Worm (Caenorhabditis elegans) whole organism, L1 larva: ENCODE results near the gene gta-1.
A peak's percentile ranks its signal among the peaks of the same experiment; 100 is the strongest.

Experiments
- C04F5.9 ChIP-seq: sonication (generic microtip); optimal IDR thresholded peaks from 2 replicates; lab custom pipeline; 2016; ENCODE audit warnings: missing genetic modification characterization, missing compliant biosample characterization
- C16A3.4 ChIP-seq: fragments of 150-350 bp; optimal IDR thresholded peaks from 2 replicates; lab custom pipeline; 2014; ENCODE audit warnings: missing biosample characterization, missing genetic modification characterization
- C34B4.2 ChIP-seq: sonication (generic microtip); optimal IDR thresholded peaks from 2 replicates; lab custom pipeline; 2017; ENCODE audit warnings: mild to moderate bottlenecking, missing genetic modification characterization, missing compliant biosample characterization
- alr-1 ChIP-seq: fragments of 200-800 bp; sonication (Bioruptor generic); optimal IDR thresholded peaks from 2 replicates; lab custom pipeline; 2018; ENCODE audit warnings: borderline replicate concordance, mild to moderate bottlenecking, missing genetic modification characterization, missing compliant biosample characterization
- ama-1 ChIP-seq: fragments of 150-350 bp; optimal IDR thresholded peaks from 2 replicates; lab custom pipeline; 2014
- blmp-1 ChIP-seq: fragments of 150-350 bp; optimal IDR thresholded peaks from 2 replicates; lab custom pipeline; 2014; ENCODE audit warnings: missing biosample characterization, missing genetic modification characterization
- ceh-63 ChIP-seq: fragments of 200-800 bp; sonication (Bioruptor generic); optimal IDR thresholded peaks from 2 replicates; lab custom pipeline; 2018; ENCODE audit warnings: mild to moderate bottlenecking, missing genetic modification characterization, missing compliant biosample characterization
- ceh-8 ChIP-seq: fragments of 200-800 bp; sonication (Bioruptor generic); optimal IDR thresholded peaks from 2 replicates; lab custom pipeline; 2018; ENCODE audit warnings: mild to moderate bottlenecking, missing genetic modification characterization, moderate library complexity, missing compliant biosample characterization
- ceh-88 ChIP-seq: fragments of 200-800 bp; sonication (Bioruptor generic); IDR thresholded peaks from 2 replicates; pipeline ENCODE4 v1.3.6; 2022; ENCODE audit warnings: missing genetic modification characterization, missing compliant biosample characterization
- dpl-1 ChIP-seq, 3 experiments: fragments of 150-350 bp in 2 of 3; sonication (generic microtip) in 1 of 3; optimal IDR thresholded peaks; 2 replicates each; lab custom pipeline; 2014 to 2017; ENCODE audit warnings: missing biosample characterization in 3 of 3, missing genetic modification characterization in 3 of 3, missing genetic modification reagents in 3 of 3
- efl-1 ChIP-seq, 4 experiments: fragments of 150-350 bp; optimal IDR thresholded peaks in 3 of 4; peaks in 1 of 4; 1 replicate in 1 of 4; 2 replicates in 3 of 4; lab custom pipeline; 2014; ENCODE audit warnings: missing biosample characterization in 2 of 4, missing genetic modification characterization in 2 of 4, missing genetic modification reagents in 2 of 4
- efl-3 ChIP-seq: fragments of 200-800 bp; sonication (Bioruptor generic); optimal IDR thresholded peaks from 2 replicates; lab custom pipeline; 2018; ENCODE audit warnings: mild to moderate bottlenecking, missing genetic modification characterization, missing compliant biosample characterization
- egl-13 ChIP-seq: sonication (generic microtip); optimal IDR thresholded peaks from 2 replicates; lab custom pipeline; 2016; ENCODE audit warnings: missing genotype, missing genetic modification reagents, missing genetic modification characterization, missing compliant biosample characterization
- elt-2 ChIP-seq: sonication (generic microtip); optimal IDR thresholded peaks from 2 replicates; lab custom pipeline; 2016; ENCODE audit warnings: missing genetic modification characterization, mild to moderate bottlenecking, inconsistent platforms, missing compliant biosample characterization, missing genetic modification reagents
- elt-3 ChIP-seq, 6 experiments: fragments of 150-350 bp in 1 of 6; sonication (generic microtip); optimal IDR thresholded peaks; 2 replicates each; lab custom pipeline; 2017 to 2018; ENCODE audit warnings: missing biosample characterization in 6 of 6, missing genetic modification characterization in 6 of 6, inconsistent platforms in 1 of 6
- fkh-10 ChIP-seq: sonication (generic microtip); optimal IDR thresholded peaks from 2 replicates; lab custom pipeline; 2017; ENCODE audit warnings: missing biosample characterization, missing genetic modification reagents, missing genetic modification characterization
- fkh-8 ChIP-seq: sonication (generic microtip); optimal IDR thresholded peaks from 2 replicates; lab custom pipeline; 2016; ENCODE audit warnings: mild to moderate bottlenecking, missing genetic modification characterization, missing compliant biosample characterization
- hlh-4 ChIP-seq: sonication (generic microtip); optimal IDR thresholded peaks from 2 replicates; lab custom pipeline; 2016; ENCODE audit warnings: mild to moderate bottlenecking, missing genetic modification characterization, missing compliant biosample characterization
- hpl-2 ChIP-seq: fragments of 150-350 bp; optimal IDR thresholded peaks from 2 replicates; lab custom pipeline; 2014; ENCODE audit warnings: missing biosample characterization, missing genetic modification reagents, missing genetic modification characterization
- isw-1 ChIP-seq: fragments of 200-800 bp; sonication (Bioruptor generic); IDR thresholded peaks from 2 replicates; pipeline ENCODE4 v1.3.6; 2022; ENCODE audit warnings: missing genetic modification characterization, missing compliant biosample characterization
- lin-39 ChIP-seq: fragments of 150-350 bp; optimal IDR thresholded peaks from 2 replicates; lab custom pipeline; 2014; ENCODE audit warnings: missing biosample characterization, missing genetic modification reagents, missing genetic modification characterization
- lsy-2 ChIP-seq, 2 experiments: fragments of 150-350 bp; optimal IDR thresholded peaks; 2 replicates each; lab custom pipeline; 2014; ENCODE audit warnings: missing biosample characterization in 2 of 2, missing genetic modification characterization in 2 of 2
- mdl-1 ChIP-seq, 2 experiments: fragments of 150-350 bp; optimal IDR thresholded peaks; 2 replicates each; lab custom pipeline; 2014 to 2017; ENCODE audit warnings: missing biosample characterization in 2 of 2, missing genetic modification characterization in 2 of 2, inconsistent platforms in 1 of 2
- mef-2 ChIP-seq: fragments of 150-350 bp; optimal IDR thresholded peaks from 2 replicates; lab custom pipeline; 2014; ENCODE audit warnings: missing biosample characterization, missing genetic modification characterization
- nhr-12 ChIP-seq: sonication (generic microtip); optimal IDR thresholded peaks from 2 replicates; lab custom pipeline; 2017; ENCODE audit warnings: missing biosample characterization, missing genetic modification characterization
- nhr-19 ChIP-seq: fragments of 200-800 bp; sonication (Bioruptor generic); conservative IDR thresholded peaks from 2 replicates; pipeline ENCODE4 v1.3.6; 2022; ENCODE audit warnings: missing genetic modification characterization, missing compliant biosample characterization
- nhr-20 ChIP-seq: sonication (generic microtip); optimal IDR thresholded peaks from 2 replicates; lab custom pipeline; 2016; ENCODE audit warnings: mild to moderate bottlenecking, missing genetic modification characterization, missing compliant biosample characterization
- nhr-28 ChIP-seq: fragments of 150-350 bp; optimal IDR thresholded peaks from 2 replicates; lab custom pipeline; 2014; ENCODE audit warnings: missing biosample characterization, missing genetic modification characterization
- nhr-47 ChIP-seq: sonication (generic microtip); optimal IDR thresholded peaks from 2 replicates; lab custom pipeline; 2016; ENCODE audit warnings: mild to moderate bottlenecking, missing genetic modification characterization, moderate library complexity, missing compliant biosample characterization
- nhr-71 ChIP-seq: sonication (generic microtip); optimal IDR thresholded peaks from 2 replicates; lab custom pipeline; 2016; ENCODE audit warnings: mild to moderate bottlenecking, missing genetic modification characterization, moderate library complexity, missing compliant biosample characterization
- nhr-77 ChIP-seq: fragments of 150-350 bp; optimal IDR thresholded peaks from 2 replicates; lab custom pipeline; 2014; ENCODE audit warnings: missing biosample characterization, missing genetic modification characterization
- nhr-84 ChIP-seq: sonication (generic microtip); optimal IDR thresholded peaks from 2 replicates; lab custom pipeline; 2017; ENCODE audit warnings: missing biosample characterization, missing genetic modification characterization
- nhr-85 ChIP-seq: sonication (generic microtip); peaks from one replicate; lab custom pipeline; 2016; ENCODE audit warnings: missing genetic modification characterization, inconsistent platforms, missing compliant biosample characterization
- nhr-90 ChIP-seq: sonication (generic microtip); optimal IDR thresholded peaks from 2 replicates; lab custom pipeline; 2016; ENCODE audit warnings: mild to moderate bottlenecking, missing genetic modification characterization, missing compliant biosample characterization; ENCODE audit not compliant: poor library complexity
- pag-3 ChIP-seq: sonication (generic microtip); optimal IDR thresholded peaks from 2 replicates; lab custom pipeline; 2017; ENCODE audit warnings: missing genetic modification characterization, mild to moderate bottlenecking, missing compliant biosample characterization, antibody characterized with exemption, borderline replicate concordance; ENCODE audit not compliant: insufficient read depth
- skn-1 ChIP-seq: fragments of 150-350 bp; optimal IDR thresholded peaks from 2 replicates; lab custom pipeline; 2014; ENCODE audit warnings: missing biosample characterization, missing genetic modification characterization
- sox-4 ChIP-seq: sonication (generic microtip); optimal IDR thresholded peaks from 2 replicates; lab custom pipeline; 2016; ENCODE audit warnings: missing genetic modification characterization, missing compliant biosample characterization
- swsn-7 ChIP-seq: sonication (generic microtip); optimal IDR thresholded peaks from 2 replicates; lab custom pipeline; 2016; ENCODE audit warnings: missing genetic modification characterization, missing compliant biosample characterization
- tbx-2 ChIP-seq: sonication (generic microtip); optimal IDR thresholded peaks from 2 replicates; lab custom pipeline; 2016; ENCODE audit warnings: missing genetic modification characterization, missing compliant biosample characterization
- tlp-1 ChIP-seq: fragments of 150-350 bp; optimal IDR thresholded peaks from 2 replicates; lab custom pipeline; 2014; ENCODE audit warnings: missing biosample characterization, missing genetic modification characterization
- unc-130 ChIP-seq: fragments of 150-350 bp; optimal IDR thresholded peaks from 2 replicates; lab custom pipeline; 2017; ENCODE audit warnings: missing biosample characterization, missing genetic modification characterization, inconsistent platforms
- unc-30 ChIP-seq: sonication (generic microtip); optimal IDR thresholded peaks from 2 replicates; lab custom pipeline; 2017; ENCODE audit warnings: missing biosample characterization, missing genetic modification characterization
- unc-62 ChIP-seq: fragments of 150-350 bp; optimal IDR thresholded peaks from 2 replicates; lab custom pipeline; 2014; ENCODE audit warnings: missing biosample characterization, missing genetic modification reagents, missing genetic modification characterization
- unc-86 ChIP-seq: sonication (generic microtip); optimal IDR thresholded peaks from 2 replicates; lab custom pipeline; 2016; ENCODE audit warnings: missing genetic modification characterization, missing compliant biosample characterization
- unc-98 ChIP-seq: fragments of 200-800 bp; sonication (Bioruptor generic); IDR thresholded peaks from 2 replicates; pipeline ENCODE4 v1.3.6; 2022; ENCODE audit warnings: missing genetic modification characterization, missing compliant biosample characterization
- vab-15 ChIP-seq: sonication (generic microtip); optimal IDR thresholded peaks from 2 replicates; lab custom pipeline; 2017; ENCODE audit warnings: missing genotype, mild to moderate bottlenecking, missing genetic modification characterization, missing compliant biosample characterization
- xbp-1 ChIP-seq: sonication (generic microtip); optimal IDR thresholded peaks from 2 replicates; lab custom pipeline; 2016; ENCODE audit warnings: missing genetic modification characterization, missing compliant biosample characterization
- zag-1 ChIP-seq: fragments of 150-350 bp; optimal IDR thresholded peaks from 2 replicates; lab custom pipeline; 2014; ENCODE audit warnings: missing biosample characterization, missing genetic modification characterization
- zip-4 ChIP-seq: fragments of 200-800 bp; sonication (Bioruptor generic); optimal IDR thresholded peaks from 2 replicates; lab custom pipeline; 2018; ENCODE audit warnings: mild to moderate bottlenecking, missing genetic modification characterization, moderate library complexity, missing compliant biosample characterization
- ztf-11 ChIP-seq, 2 experiments: sonication (generic microtip); optimal IDR thresholded peaks; 2 replicates each; lab custom pipeline; 2016 to 2017; ENCODE audit warnings: missing genetic modification characterization in 2 of 2, missing biosample characterization in 1 of 2, missing compliant biosample characterization in 1 of 2
- ztf-4 ChIP-seq: fragments of 150-350 bp; optimal IDR thresholded peaks from 2 replicates; lab custom pipeline; 2014; ENCODE audit warnings: missing biosample characterization, missing genetic modification characterization

gta-1 gene

DNA sequence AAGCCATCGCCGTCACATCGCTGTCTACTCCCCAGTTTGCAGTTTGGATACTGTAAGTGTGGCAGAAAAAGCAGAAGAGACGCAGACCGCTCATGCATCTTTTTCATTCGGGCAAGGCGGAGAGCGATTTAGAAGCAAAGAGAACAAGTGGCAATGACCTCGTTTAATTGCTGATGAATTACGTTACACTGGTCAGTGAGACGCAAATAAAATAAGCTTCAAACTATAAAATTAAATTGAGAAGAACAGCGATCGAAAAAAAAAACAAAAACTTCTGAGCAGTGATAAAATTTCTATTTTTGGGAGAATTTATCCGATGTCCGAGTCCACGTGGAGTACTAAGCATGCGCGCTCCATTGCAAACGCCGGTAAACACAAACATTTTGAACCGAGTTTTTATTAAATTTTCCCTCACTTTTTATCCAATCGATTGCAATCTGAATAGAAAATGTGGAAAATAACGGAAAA lies 41.7 kb downstream of the gta-1 start, which contains the start of gene C24F3.2 (continued):
- TF ChIP-seq swsn-7 (tag; lab: Kevin White, UChicago) (peak; percentile 67), efl-1 (optimal IDR thresholded peaks at IDR 0.05; lab: Kevin White, UChicago) (peak; percentile 41 to 79), efl-1 (GFP tag; optimal IDR thresholded peaks at IDR 0.05 in 1 of 2; lab: Kevin White, UChicago) (peak; percentile 80 to 97), ztf-4 (tag; lab: Kevin White, UChicago) (peak; percentile 48), nhr-90 (tag; lab: Kevin White, UChicago) (peak; percentile 56), unc-130 (tag; lab: Kevin White, UChicago) (peak; percentile 42), nhr-12 (tag; lab: Kevin White, UChicago) (no peak), pag-3 (tag; lab: Kevin White, UChicago) (no peak), mdl-1 (tag; optimal IDR thresholded peaks at IDR 0.05; lab: Kevin White, UChicago) (no peak), ceh-63 (GFP tag; lab: Kevin White, UChicago) (no peak), xbp-1 (tag; lab: Kevin White, UChicago) (peak; percentile 64), dpl-1 (GFP tag; optimal IDR thresholded peaks at IDR 0.05; lab: Kevin White, UChicago) (peak; percentile 60 to 85 (median 74)), skn-1 (peak; percentile 24), isw-1 (GFP tag; lab: Robert Waterston, UW) (peak; percentile 16; the same call in 1 of the 2 replicates), tlp-1 (no peak), fkh-10 (GFP tag; lab: Kevin White, UChicago) (no peak), hlh-4 (tag; lab: Kevin White, UChicago) (no peak), ama-1 (lab: Kevin White, UChicago) (no peak), unc-62 (GFP tag; lab: Kevin White, UChicago) (no peak), C34B4.2 (tag; lab: Kevin White, UChicago) (no peak), unc-86 (tag; lab: Kevin White, UChicago) (peak; percentile 26), C16A3.4 (tag; lab: Kevin White, UChicago) (peak; percentile 45), nhr-71 (tag; lab: Kevin White, UChicago) (peak; percentile 81), lsy-2 (tag; optimal IDR thresholded peaks at IDR 0.05; lab: Kevin White, UChicago) (peak; percentile 92 to 97), ztf-11 (tag; optimal IDR thresholded peaks at IDR 0.05; lab: Kevin White, UChicago) (no peak), lin-39 (tag; lab: Kevin White, UChicago) (no peak), nhr-47 (tag; lab: Kevin White, UChicago) (peak; percentile 64), egl-13 (tag; lab: Kevin White, UChicago) (peak; percentile 0), efl-3 (GFP tag; lab: Kevin White, UChicago) (no peak), mef-2 (no peak), ceh-8 (GFP tag; lab: Kevin White, UChicago) (no peak), vab-15 (tag; lab: Kevin White, UChicago) (peak; percentile 52), nhr-77 (peak; percentile 38), ceh-88 (GFP tag; lab: Robert Waterston, UW) (no peak), unc-98 (GFP tag; lab: Robert Waterston, UW) (no peak), nhr-84 (tag; lab: Kevin White, UChicago) (no peak), hpl-2 (GFP tag; lab: Kevin White, UChicago) (no peak), zag-1 (tag; lab: Kevin White, UChicago) (no peak), nhr-19 (peak; percentile 45), C04F5.9 (tag; lab: Kevin White, UChicago) (no peak), blmp-1 (tag; lab: Kevin White, UChicago) (peak; percentile 71), elt-3 (tag; optimal IDR thresholded peaks at IDR 0.05; lab: Kevin White, UChicago) (peak in 2 of 6 experiments; percentile 36 to 54), alr-1 (tag; lab: Kevin White, UChicago) (no peak), sox-4 (tag; lab: Kevin White, UChicago) (no peak), nhr-85 (tag; lab: Kevin White, UChicago) (peak; percentile 94), nhr-20 (tag; lab: Kevin White, UChicago) (peak; percentile 80), nhr-28 (tag; lab: Kevin White, UChicago) (no peak), tbx-2 (tag; lab: Kevin White, UChicago) (peak; percentile 49), fkh-8 (tag; lab: Kevin White, UChicago) (peak; percentile 69), elt-2 (tag; lab: Kevin White, UChicago) (no peak), unc-30 (tag; lab: Kevin White, UChicago) (no peak), zip-4 (GFP tag; lab: Kevin White, UChicago) (no peak)
- TF ChIP-seq, all 84 proteins: peak for 36
